Fruit fly (Drosophila melanogaster) whole organism, adult: Measurements from ENCODE around the gene CG31776.

Experiments used
- CG11617 ChIP-seq: fragments of 200-800 bp; sonication (Bioruptor generic); optimal IDR thresholded peaks from 2 replicates; lab custom pipeline; 2017; ENCODE audit warnings: mild to moderate bottlenecking, missing biosample characterization, missing genetic modification reagents, missing genetic modification characterization
- CG12768 ChIP-seq: fragments of 200-800 bp; sonication (Bioruptor generic); optimal IDR thresholded peaks from 2 replicates; lab custom pipeline; 2017; ENCODE audit warnings: missing biosample characterization, missing genetic modification characterization, mild to moderate bottlenecking, moderate library complexity, missing genetic modification reagents
- CG14711 ChIP-seq: fragments of 200-800 bp; sonication (Bioruptor generic); optimal IDR thresholded peaks from 2 replicates; lab custom pipeline; 2018; ENCODE audit warnings: missing biosample characterization, mild to moderate bottlenecking, missing genetic modification characterization, moderate library complexity
- CG1620 ChIP-seq: fragments of 200-800 bp; sonication (Bioruptor generic); optimal IDR thresholded peaks from 2 replicates; lab custom pipeline; 2016; ENCODE audit warnings: missing biosample characterization, missing genetic modification characterization
- CG33017 ChIP-seq: fragments of 200-800 bp; sonication (Bioruptor generic); optimal IDR thresholded peaks from 2 replicates; lab custom pipeline; 2018; ENCODE audit warnings: missing biosample characterization, mild to moderate bottlenecking, missing genetic modification characterization, moderate library complexity
- CG5204 ChIP-seq: fragments of 200-800 bp; sonication (Bioruptor generic); optimal IDR thresholded peaks from 2 replicates; lab custom pipeline; 2016; ENCODE audit warnings: missing biosample characterization, missing genetic modification characterization
- CG7045 ChIP-seq: fragments of 200-800 bp; sonication (Bioruptor generic); optimal IDR thresholded peaks from 2 replicates; lab custom pipeline; 2017; ENCODE audit warnings: missing biosample characterization, mild to moderate bottlenecking, missing genetic modification characterization
- CG7101 ChIP-seq: fragments of 200-800 bp; sonication (Bioruptor generic); optimal IDR thresholded peaks from 2 replicates; lab custom pipeline; 2018; ENCODE audit warnings: missing biosample characterization, mild to moderate bottlenecking, missing genetic modification characterization, moderate library complexity
- Clk ChIP-seq: fragments of 200-800 bp; sonication (Bioruptor generic); optimal IDR thresholded peaks from 2 replicates; lab custom pipeline; 2017; ENCODE audit warnings: missing biosample characterization, missing genetic modification characterization
- Crg-1 ChIP-seq: fragments of 200-800 bp; sonication (Bioruptor generic); optimal IDR thresholded peaks from 2 replicates; lab custom pipeline; 2016; ENCODE audit warnings: missing biosample characterization, missing genetic modification characterization
- Hr96 ChIP-seq: fragments of 200-800 bp; sonication (Bioruptor generic); optimal IDR thresholded peaks from 2 replicates; lab custom pipeline; 2016; ENCODE audit warnings: missing biosample characterization, missing genetic modification characterization
- Mnt ChIP-seq: fragments of 200-800 bp; sonication (Bioruptor generic); optimal IDR thresholded peaks from 2 replicates; lab custom pipeline; 2016; ENCODE audit warnings: missing biosample characterization, mild to moderate bottlenecking, missing genetic modification characterization
- bab1 ChIP-seq: fragments of 200-800 bp; sonication (Bioruptor generic); optimal IDR thresholded peaks from 3 replicates; lab custom pipeline; 2019; ENCODE audit warnings: missing biosample characterization, mild to moderate bottlenecking, missing genetic modification characterization, moderate library complexity
- cic ChIP-seq: fragments of 200-800 bp; sonication (Bioruptor generic); optimal IDR thresholded peaks from 2 replicates; lab custom pipeline; 2017; ENCODE audit warnings: missing biosample characterization, mild to moderate bottlenecking, missing genetic modification characterization, moderate library complexity
- cnc ChIP-seq, 2 experiments: fragments of >200 bp; optimal IDR thresholded peaks; 2 replicates each; lab custom pipeline; 2017
- kay ChIP-seq: fragments of 200-800 bp; sonication (Bioruptor generic); peaks from one replicate; lab custom pipeline; 2016; ENCODE audit warnings: missing biosample characterization, missing genetic modification characterization, borderline replicate concordance
- ovo ChIP-seq: fragments of 200-800 bp; sonication (Bioruptor generic); optimal IDR thresholded peaks from 2 replicates; lab custom pipeline; 2016; ENCODE audit warnings: missing biosample characterization, missing genetic modification characterization
- pad ChIP-seq: fragments of 200-800 bp; sonication (Bioruptor generic); optimal IDR thresholded peaks from 3 replicates; lab custom pipeline; 2017; ENCODE audit warnings: missing biosample characterization, missing genetic modification characterization, mild to moderate bottlenecking, moderate library complexity, missing genetic modification reagents
- tj ChIP-seq: fragments of 200-800 bp; sonication (Bioruptor generic); optimal IDR thresholded peaks from 3 replicates; lab custom pipeline; 2017; ENCODE audit warnings: missing biosample characterization, mild to moderate bottlenecking, missing genetic modification characterization, moderate library complexity
- toe ChIP-seq: fragments of 200-800 bp; sonication (Bioruptor generic); optimal IDR thresholded peaks from 2 replicates; lab custom pipeline; 2016; ENCODE audit warnings: missing biosample characterization, missing genetic modification characterization

Gene CG31776

DNA sequence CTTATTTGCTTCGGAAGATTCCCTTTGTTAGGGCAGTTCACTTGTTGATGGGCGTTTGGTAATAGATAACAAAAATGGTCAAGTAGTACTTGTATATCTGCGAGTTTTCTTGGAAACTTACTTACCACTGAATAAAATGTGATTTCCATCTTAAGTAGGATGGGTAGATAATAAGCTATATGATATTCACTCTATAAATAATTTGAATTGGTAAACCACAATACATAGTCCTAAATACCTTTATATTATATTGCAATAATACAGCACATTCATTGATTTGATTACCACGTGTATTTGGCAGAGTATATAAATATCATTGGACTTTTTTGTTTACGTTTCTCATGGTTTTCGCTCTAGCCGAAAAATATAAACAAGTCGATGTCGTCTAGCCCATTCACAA lies 6.0 kb downstream of the CG31776 start:
- TF ChIP-seq CG7045 (GFP tag; lab: Kevin White, UChicago) (no peak), Crg-1 (no peak), Clk (GFP tag; lab: Kevin White, UChicago) (no peak), pad (GFP tag; lab: Kevin White, UChicago) (no peak)

DNA sequence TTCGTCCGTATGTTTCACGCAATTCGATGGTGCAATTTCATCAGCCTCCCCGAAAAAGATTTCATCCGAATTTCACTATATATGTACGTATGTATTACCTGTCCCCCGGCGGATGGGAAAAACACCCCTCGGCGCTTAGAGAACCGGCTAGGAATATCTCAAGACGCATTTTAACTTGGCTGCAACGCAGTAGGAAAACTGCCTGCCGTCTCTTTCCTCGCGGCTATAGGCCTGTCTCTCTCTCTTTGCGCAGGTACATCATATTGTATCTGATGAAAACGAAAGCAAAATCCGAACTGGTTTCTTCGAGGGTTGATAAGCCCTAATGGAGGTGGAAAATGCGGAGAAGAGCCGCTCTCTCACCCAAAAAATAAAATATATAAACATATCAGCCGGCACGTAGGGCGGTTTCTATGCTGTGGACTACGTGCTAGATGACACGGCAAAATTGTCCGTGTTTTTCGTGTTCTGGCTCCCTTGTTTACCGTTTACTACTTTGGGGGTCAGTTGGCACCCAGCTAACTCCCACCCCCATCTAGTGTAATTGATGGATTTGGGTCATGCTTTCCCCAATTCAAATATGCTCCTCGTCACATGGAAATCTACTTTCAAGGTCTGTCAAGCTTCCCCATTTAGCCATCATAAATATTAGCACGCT lies 6.5 kb downstream of the CG31776 start:
- TF ChIP-seq cnc (optimal IDR thresholded peaks at IDR 0.05; lab: Kevin White, UChicago) (peak; percentile 64 to 78), CG33017 (tag; lab: Kevin White, UChicago) (no peak), Mnt (GFP tag; lab: Kevin White, UChicago) (peak; percentile 19), cic (GFP tag; lab: Kevin White, UChicago) (no peak), CG1620 (GFP tag; lab: Kevin White, UChicago) (no peak), toe (GFP tag; lab: Kevin White, UChicago) (no peak)

dm6 chr2L:3477057-3477755 lies 7.2 kb downstream of the CG31776 start:
- peak; percentile 66 for TF ChIP-seq CG5204 (GFP tag; lab: Kevin White, UChicago)
- TF ChIP-seq tj (GFP tag; lab: Kevin White, UChicago), result no peak
- TF ChIP-seq toe (GFP tag; lab: Kevin White, UChicago), result no peak
- peak; percentile 7 for TF ChIP-seq bab1 (GFP tag; lab: Kevin White, UChicago)
- no peak for TF ChIP-seq ovo (GFP tag; lab: Kevin White, UChicago)
- TF ChIP-seq Crg-1, result no peak
- TF ChIP-seq pad (GFP tag; lab: Kevin White, UChicago), result no peak
- no peak for TF ChIP-seq CG7101
- no peak for TF ChIP-seq CG33017 (tag; lab: Kevin White, UChicago)
- no peak for TF ChIP-seq Mnt (GFP tag; lab: Kevin White, UChicago)
- no peak for TF ChIP-seq CG12768 (GFP tag; lab: Kevin White, UChicago)
- TF ChIP-seq kay (GFP tag; lab: Kevin White, UChicago), result no peak
- peak; percentile 52 for TF ChIP-seq CG7045 (GFP tag; lab: Kevin White, UChicago)
- TF ChIP-seq cic (GFP tag; lab: Kevin White, UChicago), result no peak
- TF ChIP-seq CG1620 (GFP tag; lab: Kevin White, UChicago), result no peak
- TF ChIP-seq CG14711 (tag; lab: Kevin White, UChicago), result no peak
- no peak for TF ChIP-seq Clk (GFP tag; lab: Kevin White, UChicago)
- peak; percentile 24 for TF ChIP-seq CG11617 (GFP tag; lab: Kevin White, UChicago)
- peak; percentile 28 for TF ChIP-seq Hr96 (GFP tag; lab: Kevin White, UChicago)
- TF ChIP-seq cnc (optimal IDR thresholded peaks at IDR 0.05; lab: Kevin White, UChicago), result peak in 1 of 2 experiments; percentile 8

- TF ChIP-seq ovo (GFP tag; lab: Kevin White, UChicago) (peak; percentile 82), CG11617 (GFP tag; lab: Kevin White, UChicago) (peak; percentile 75), CG1620 (GFP tag; lab: Kevin White, UChicago) (peak; percentile 65), CG5204 (GFP tag; lab: Kevin White, UChicago) (peak; percentile 59), cnc (optimal IDR thresholded peaks at IDR 0.05; lab: Kevin White, UChicago) (peak in 1 of 2 experiments; percentile 55), cic (GFP tag; lab: Kevin White, UChicago) (peak; percentile 96), CG12768 (GFP tag; lab: Kevin White, UChicago) (peak; percentile 87), Mnt (GFP tag; lab: Kevin White, UChicago) (peak; percentile 87), pad (GFP tag; lab: Kevin White, UChicago) (peak; percentile 87), CG33017 (tag; lab: Kevin White, UChicago) (peak; percentile 84), kay (GFP tag; lab: Kevin White, UChicago) (peak; percentile 99), Clk (GFP tag; lab: Kevin White, UChicago) (peak; percentile 79), tj (GFP tag; lab: Kevin White, UChicago) (peak; percentile 83), CG7101 (peak; percentile 68), Crg-1 (peak; percentile 83), toe (GFP tag; lab: Kevin White, UChicago) (peak; percentile 57), CG14711 (tag; lab: Kevin White, UChicago) (peak; percentile 37), Hr96 (GFP tag; lab: Kevin White, UChicago) (peak; percentile 82), bab1 (GFP tag; lab: Kevin White, UChicago) (peak; percentile 73), CG7045 (GFP tag; lab: Kevin White, UChicago) (peak; percentile 81)
These were observed 8.3 kb downstream of the CG31776 start, which contains the start of gene Thor for dm6 chr2L:3478034-3478880. TSS of gene Thor (plus strand) at chr2L:3478434.
